Fruit fly (Drosophila melanogaster): Measurements from ENCODE around the gene Yp3.

The Yp3 gene

DNA sequence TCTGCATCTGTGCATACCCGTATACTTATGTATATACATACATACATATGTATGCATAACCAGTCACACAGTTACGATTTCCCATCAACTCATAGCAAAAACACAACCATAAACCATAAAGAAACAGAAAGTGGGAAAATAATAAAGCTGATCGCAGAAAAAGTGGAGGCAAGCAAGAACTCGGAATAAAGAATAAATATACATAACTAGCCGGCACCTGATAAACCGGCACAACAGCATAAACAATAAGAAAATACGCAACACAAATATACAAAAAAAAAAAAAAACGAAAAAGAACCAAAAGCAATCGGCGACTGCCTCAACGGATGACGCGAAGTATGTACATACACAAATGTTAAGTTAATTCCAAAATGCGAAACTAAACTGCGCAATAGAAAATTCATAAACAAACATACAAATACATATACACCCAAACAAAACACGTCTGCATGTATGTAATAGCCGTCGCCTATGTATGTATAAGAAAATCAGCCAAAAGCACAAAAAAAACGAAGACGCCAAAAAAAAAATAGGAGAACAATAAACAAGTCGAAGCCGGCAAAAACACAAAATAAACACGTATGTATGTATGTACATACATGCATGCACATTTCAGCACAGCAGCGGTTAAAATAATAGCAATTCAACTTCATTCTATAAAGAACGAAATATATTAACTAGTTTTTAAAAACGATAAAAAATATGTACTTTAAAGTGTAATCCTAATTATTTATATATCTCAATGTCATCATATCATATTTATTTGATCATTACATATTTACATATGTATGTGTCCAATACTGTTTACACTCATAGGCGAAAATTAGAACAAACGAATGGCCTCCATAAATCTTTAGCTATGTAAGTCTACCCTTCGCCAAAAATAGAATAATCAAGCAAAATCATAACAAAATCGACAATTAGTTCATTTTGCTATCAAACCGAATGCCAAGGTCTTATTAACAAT lies 10.2 kb upstream of the Yp3 start (continued):
- TF ChIP-seq CG2116 (GFP tag; optimal IDR thresholded peaks at IDR 0.05): peak; percentile 31
- TF ChIP-seq CG7372 (GFP tag; IDR thresholded peaks at IDR 0.05): peak; percentile 66
- TF ChIP-seq MTF-1 (GFP tag; optimal IDR thresholded peaks at IDR 0.05; ENCODE audit: borderline replicate concordance): no peak
- TF ChIP-seq CG2889 (GFP tag; IDR thresholded peaks at IDR 0.05): 0 out of 3 replicates have a peak, but pooled peaks have one; percentile 39
- no peak for TF ChIP-seq Dp (GFP tag; optimal IDR thresholded peaks at IDR 0.05)
- no peak for TF ChIP-seq pros (GFP tag; optimal IDR thresholded peaks at IDR 0.05)
- TF ChIP-seq Atf-2 (GFP tag; optimal IDR thresholded peaks at IDR 0.05): peak; percentile 2
- TF ChIP-seq Elba2 (GFP tag; optimal IDR thresholded peaks at IDR 0.05): no peak
- TF ChIP-seq Kr (GFP tag; optimal IDR thresholded peaks at IDR 0.05): no peak
- no peak for TF ChIP-seq sc (optimal IDR thresholded peaks at IDR 0.05)
- no peak for TF ChIP-seq sc (GFP tag; optimal IDR thresholded peaks at IDR 0.05)
- no peak for TF ChIP-seq en (GFP tag; optimal IDR thresholded peaks at IDR 0.05)
- peak; percentile 43 for TF ChIP-seq dmrt11E (tag; optimal IDR thresholded peaks at IDR 0.05)
- no peak for TF ChIP-seq Dip2 (GFP tag; IDR thresholded peaks at IDR 0.05)
- TF ChIP-seq Dbx (GFP tag; IDR thresholded peaks at IDR 0.05): peak; percentile 80
- no peak for TF ChIP-seq bowl (GFP tag; IDR thresholded peaks at IDR 0.05)
- TF ChIP-seq psq (GFP tag; optimal IDR thresholded peaks at IDR 0.05): peak; percentile 62
- TF ChIP-seq inv (GFP tag; IDR thresholded peaks at IDR 0.05; ENCODE audit: partially characterized antibody): no peak
- TF ChIP-seq CG10366 (GFP tag; IDR thresholded peaks at IDR 0.05): peak; percentile 59
- TF ChIP-seq CG11398 (GFP tag; optimal IDR thresholded peaks at IDR 0.05): no peak
- TF ChIP-seq sd (tag; optimal IDR thresholded peaks at IDR 0.05): peak; percentile 61
- TF ChIP-seq zf30C (GFP tag; optimal IDR thresholded peaks at IDR 0.05): no peak
- no peak for TF ChIP-seq Dad (GFP tag; optimal IDR thresholded peaks at IDR 0.05)
- no peak for TF ChIP-seq h (optimal IDR thresholded peaks at IDR 0.05)
- TF ChIP-seq abd-A (tag; optimal IDR thresholded peaks at IDR 0.05): no peak
- TF ChIP-seq CG3407 (GFP tag; optimal IDR thresholded peaks at IDR 0.05): peak; percentile 13
- no peak for TF ChIP-seq Ets97D (GFP tag; optimal IDR thresholded peaks at IDR 0.05)
- no peak for TF ChIP-seq CG17568 (GFP tag; optimal IDR thresholded peaks at IDR 0.05)
- TF ChIP-seq org-1 (GFP tag; optimal IDR thresholded peaks at IDR 0.05): peak; percentile 68
- TF ChIP-seq Dref (GFP tag; IDR thresholded peaks at IDR 0.05): no peak
- peak; percentile 58 for TF ChIP-seq fd3F (GFP tag; optimal IDR thresholded peaks at IDR 0.05)
- TF ChIP-seq CG10147 (GFP tag; optimal IDR thresholded peaks at IDR 0.05): peak; percentile 83
- TF ChIP-seq CG17802 (tag; optimal IDR thresholded peaks at IDR 0.05): no peak
- peak; percentile 85 for TF ChIP-seq CG18599 (GFP tag; optimal IDR thresholded peaks at IDR 0.05)
- TF ChIP-seq Deaf1 (tag; optimal IDR thresholded peaks at IDR 0.05): peak; percentile 49
- TF ChIP-seq Lim3 (GFP tag; IDR thresholded peaks at IDR 0.05): 0 out of 2 replicates have a peak, but pooled peaks have one; percentile 35
- TF ChIP-seq HLH4C (GFP tag; IDR thresholded peaks at IDR 0.05; ENCODE audit: partially characterized antibody): no peak
- TF ChIP-seq CG7357 (GFP tag; IDR thresholded peaks at IDR 0.05): peak; percentile 65
- TF ChIP-seq nom (GFP tag; optimal IDR thresholded peaks at IDR 0.05): peak; percentile 75
- peak; percentile 72 for TF ChIP-seq seq (GFP tag; IDR thresholded peaks at IDR 0.05)
- TF ChIP-seq tup (GFP tag; optimal IDR thresholded peaks at IDR 0.05): no peak
- TF ChIP-seq CG7928 (GFP tag; optimal IDR thresholded peaks at IDR 0.05): peak; percentile 29
- peak; percentile 39; the same call in 1 of the 2 replicates for TF ChIP-seq CG11085 (GFP tag; IDR thresholded peaks at IDR 0.05)
- no peak for TF ChIP-seq CG3995 (GFP tag; optimal IDR thresholded peaks at IDR 0.05)
- peak; percentile 5 for TF ChIP-seq Camta (GFP tag; optimal IDR thresholded peaks at IDR 0.05)
- TF ChIP-seq HLH54F (GFP tag; optimal IDR thresholded peaks at IDR 0.05): peak; percentile 40
- TF ChIP-seq Antp (GFP tag; optimal IDR thresholded peaks at IDR 0.05): no peak
- peak; percentile 69 for TF ChIP-seq Sox102F (GFP tag; optimal IDR thresholded peaks at IDR 0.05)
- peak; percentile 79 for TF ChIP-seq lab (GFP tag; optimal IDR thresholded peaks at IDR 0.05)
